Fruit fly (Drosophila melanogaster): ENCODE results near the gene Fhos.

- TF ChIP-seq psq (optimal IDR thresholded peaks at IDR 0.05) (no peak), ttk (optimal IDR thresholded peaks at IDR 0.05) (no peak)
Observed at dm6 chr3L:8798539-8798938, 45.1 kb downstream of the Fhos start.

Data from Kc167 (cell line).